Worm (Caenorhabditis elegans) whole organism, young adult: ENCODE results near the gene B0416.3.

Experiments
- F52B5.7 ChIP-seq: sonication (generic microtip); optimal IDR thresholded peaks from 2 replicates; lab custom pipeline; 2016; ENCODE audit warnings: mild to moderate bottlenecking, missing genetic modification characterization, missing compliant biosample characterization
- ZK185.1 ChIP-seq: sonication (generic microtip); optimal IDR thresholded peaks from 2 replicates; lab custom pipeline; 2016; ENCODE audit warnings: mild to moderate bottlenecking, missing genetic modification characterization, missing compliant biosample characterization; ENCODE audit not compliant: poor library complexity, severe bottlenecking
- ama-1 ChIP-seq, 3 experiments: fragments of 150-350 bp in 1 of 3; sonication (generic microtip) in 2 of 3; optimal IDR thresholded peaks; 2 replicates each; lab custom pipeline; 2014 to 2018; ENCODE audit warnings: missing biosample characterization in 2 of 3, missing genetic modification characterization in 2 of 3, missing genetic modification reagents in 2 of 3
- bed-1 ChIP-seq: fragments of 200-800 bp; sonication (Bioruptor generic); IDR thresholded peaks from 2 replicates; pipeline ENCODE4 v1.3.6; 2022; ENCODE audit warnings: missing genetic modification reagents, missing genetic modification characterization, missing compliant biosample characterization
- ccch-3 ChIP-seq: fragments of 200-800 bp; sonication (Bioruptor generic); optimal IDR thresholded peaks from 2 replicates; lab custom pipeline; 2018; ENCODE audit warnings: mild to moderate bottlenecking, missing genetic modification characterization, missing compliant biosample characterization
- cebp-1 ChIP-seq, 2 experiments: fragments of 200-800 bp in 1 of 2; sonication (Bioruptor generic) in 1 of 2; sonication (generic microtip) in 1 of 2; IDR thresholded peaks in 1 of 2; optimal IDR thresholded peaks in 1 of 2; 2 replicates each; pipeline versions ENCODE4 v1.3.6 to Lab custom; 2017 to 2022; ENCODE audit warnings: missing compliant biosample characterization in 2 of 2, missing genetic modification characterization in 2 of 2, mild to moderate bottlenecking in 1 of 2, missing genetic modification reagents in 1 of 2, moderate library complexity in 1 of 2
- hmg-20 ChIP-seq: fragments of 200-800 bp; sonication (Bioruptor generic); IDR thresholded peaks from 2 replicates; pipeline ENCODE4 v1.3.6; 2022; ENCODE audit warnings: missing genetic modification reagents, missing genetic modification characterization, missing compliant biosample characterization
- lin-35 ChIP-seq, 3 experiments: fragments of 150-350 bp in 2 of 3; sonication (generic microtip) in 1 of 3; optimal IDR thresholded peaks; 2 replicates each; lab custom pipeline; 2014 to 2018; ENCODE audit warnings: missing biosample characterization in 3 of 3, missing genetic modification characterization in 3 of 3, missing genetic modification reagents in 3 of 3
- pha-4 ChIP-seq: fragments of 150-350 bp; sonication (generic microtip); optimal IDR thresholded peaks from 2 replicates; lab custom pipeline; 2014; ENCODE audit warnings: missing biosample characterization, missing genetic modification reagents, missing genetic modification characterization
- snpc-1.1 ChIP-seq: sonication (generic microtip); optimal IDR thresholded peaks from 2 replicates; lab custom pipeline; 2017; ENCODE audit warnings: missing genetic modification characterization, mild to moderate bottlenecking, missing compliant biosample characterization, antibody characterized with exemption, moderate library complexity, missing genotype, missing genetic modification reagents; ENCODE audit not compliant: insufficient read depth
- snpc-4 ChIP-seq, 5 experiments: fragments of 150-350 bp in 1 of 5; sonication (generic microtip) in 4 of 5; optimal IDR thresholded peaks; 2 replicates each; lab custom pipeline; 2014 to 2018; ENCODE audit warnings: missing genetic modification characterization in 5 of 5, missing biosample characterization in 3 of 5, antibody characterized with exemption in 2 of 5, mild to moderate bottlenecking in 2 of 5, missing compliant biosample characterization in 2 of 5, missing genotype in 2 of 5, moderate library complexity in 2 of 5, missing genetic modification reagents in 1 of 5
- unc-62 ChIP-seq: fragments of 150-350 bp; optimal IDR thresholded peaks from 2 replicates; lab custom pipeline; 2014; ENCODE audit warnings: missing biosample characterization, missing genetic modification reagents, missing genetic modification characterization

DNA sequence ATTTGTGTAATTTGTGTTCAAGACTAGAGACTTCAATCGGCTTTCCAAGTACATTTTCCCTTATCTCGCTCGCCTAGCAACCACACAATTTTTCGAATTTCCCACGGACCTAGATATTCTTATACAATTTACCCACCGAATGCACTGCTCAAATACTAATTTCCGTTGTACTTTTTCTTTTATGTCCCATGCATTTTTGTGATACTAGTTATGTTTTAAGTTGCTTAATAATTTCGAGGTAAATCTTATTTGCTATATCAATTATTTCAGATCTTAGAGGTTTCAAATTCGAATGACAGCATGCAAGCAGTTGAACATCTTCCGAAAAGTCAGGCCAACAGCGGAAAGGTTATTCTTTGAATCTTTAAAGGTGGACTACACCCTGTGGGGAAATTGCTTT is 31.9 kb upstream of the B0416.3 start, which contains the start of gene F18G5.1:
- TF ChIP-seq snpc-1.1 (no peak), pha-4 (tag; lab: Kevin White, UChicago) (no peak), lin-35 (GFP tag; optimal IDR thresholded peaks at IDR 0.05; lab: Kevin White, UChicago) (no peak), unc-62 (no peak), cebp-1 (GFP tag; IDR thresholded peaks at IDR 0.05; lab: Robert Waterston, UW) (no peak), cebp-1 (tag; optimal IDR thresholded peaks at IDR 0.05; lab: Kevin White, UChicago) (no peak), F52B5.7 (tag; lab: Kevin White, UChicago) (no peak), ama-1 (optimal IDR thresholded peaks at IDR 0.05; lab: Kevin White, UChicago) (no peak), ama-1 (GFP tag; optimal IDR thresholded peaks at IDR 0.05; lab: Kevin White, UChicago) (no peak), hmg-20 (GFP tag; lab: Robert Waterston, UW) (no peak), bed-1 (GFP tag; lab: Robert Waterston, UW) (no peak), ZK185.1 (tag; lab: Kevin White, UChicago) (no peak), ccch-3 (GFP tag; lab: Kevin White, UChicago) (no peak), snpc-4 (GFP tag; optimal IDR thresholded peaks at IDR 0.05; lab: Kevin White, UChicago) (no peak), snpc-4 (tag; optimal IDR thresholded peaks at IDR 0.05; lab: Kevin White, UChicago) (no peak)
